Fruit fly (Drosophila melanogaster) whole organism, wandering third instar larva: Measurements from ENCODE around the gene melt.

Source experiments
- Abd-B ChIP-seq: fragments of >200 bp; optimal IDR thresholded peaks from 2 replicates; lab custom pipeline; 2017; ENCODE audit warnings: missing biosample characterization, missing genetic modification characterization
- Hnf4 ChIP-seq: fragments of 200-800 bp; sonication (Bioruptor generic); optimal IDR thresholded peaks from 2 replicates; lab custom pipeline; 2016; ENCODE audit warnings: missing biosample characterization, mild to moderate bottlenecking, missing genetic modification characterization
- Hr78 ChIP-seq: fragments of >200 bp; optimal IDR thresholded peaks from 2 replicates; lab custom pipeline; 2017; ENCODE audit warnings: missing biosample characterization, missing genetic modification characterization
- Jra ChIP-seq: sonication (Bioruptor generic); optimal IDR thresholded peaks from 2 replicates; lab custom pipeline; 2016; ENCODE audit warnings: missing biosample characterization, missing genetic modification characterization
- Myc ChIP-seq: fragments of >200 bp; optimal IDR thresholded peaks from 2 replicates; lab custom pipeline; 2017
- Sp1 ChIP-seq: fragments of 200-800 bp; sonication (Bioruptor generic); optimal IDR thresholded peaks from 3 replicates; lab custom pipeline; 2019; ENCODE audit warnings: missing biosample characterization, mild to moderate bottlenecking, missing genetic modification characterization, moderate library complexity
- Vsx2 ChIP-seq: fragments of 200-300, 225-300 bp; sonication (Bioruptor generic); optimal IDR thresholded peaks from 2 replicates; lab custom pipeline; 2018; ENCODE audit warnings: missing biosample characterization, missing genetic modification characterization; ENCODE audit not compliant: partially characterized antibody
- br ChIP-seq: fragments of 200-800 bp; sonication (Bioruptor generic); optimal IDR thresholded peaks from 2 replicates; lab custom pipeline; 2016; ENCODE audit warnings: missing biosample characterization, missing genetic modification characterization
- lola ChIP-seq: fragments of >200 bp; optimal IDR thresholded peaks from 2 replicates; lab custom pipeline; 2017; ENCODE audit warnings: missing biosample characterization, missing genetic modification characterization
- psq ChIP-seq: fragments of 200-800 bp; sonication (Bioruptor generic); optimal IDR thresholded peaks from 3 replicates; lab custom pipeline; 2017; ENCODE audit warnings: missing biosample characterization, mild to moderate bottlenecking, missing genetic modification characterization, moderate library complexity
- rgr ChIP-seq: fragments of 200-800 bp; sonication (Bioruptor generic); optimal IDR thresholded peaks from 3 replicates; lab custom pipeline; 2016; ENCODE audit warnings: missing biosample characterization, mild to moderate bottlenecking, missing genetic modification characterization
- tai ChIP-seq: sonication (Bioruptor generic); optimal IDR thresholded peaks from 2 replicates; lab custom pipeline; 2016; ENCODE audit warnings: missing biosample characterization, missing genetic modification characterization
- usp ChIP-seq: fragments of >200 bp; optimal IDR thresholded peaks from 2 replicates; lab custom pipeline; 2017; ENCODE audit warnings: missing biosample characterization, missing genetic modification characterization

DNA sequence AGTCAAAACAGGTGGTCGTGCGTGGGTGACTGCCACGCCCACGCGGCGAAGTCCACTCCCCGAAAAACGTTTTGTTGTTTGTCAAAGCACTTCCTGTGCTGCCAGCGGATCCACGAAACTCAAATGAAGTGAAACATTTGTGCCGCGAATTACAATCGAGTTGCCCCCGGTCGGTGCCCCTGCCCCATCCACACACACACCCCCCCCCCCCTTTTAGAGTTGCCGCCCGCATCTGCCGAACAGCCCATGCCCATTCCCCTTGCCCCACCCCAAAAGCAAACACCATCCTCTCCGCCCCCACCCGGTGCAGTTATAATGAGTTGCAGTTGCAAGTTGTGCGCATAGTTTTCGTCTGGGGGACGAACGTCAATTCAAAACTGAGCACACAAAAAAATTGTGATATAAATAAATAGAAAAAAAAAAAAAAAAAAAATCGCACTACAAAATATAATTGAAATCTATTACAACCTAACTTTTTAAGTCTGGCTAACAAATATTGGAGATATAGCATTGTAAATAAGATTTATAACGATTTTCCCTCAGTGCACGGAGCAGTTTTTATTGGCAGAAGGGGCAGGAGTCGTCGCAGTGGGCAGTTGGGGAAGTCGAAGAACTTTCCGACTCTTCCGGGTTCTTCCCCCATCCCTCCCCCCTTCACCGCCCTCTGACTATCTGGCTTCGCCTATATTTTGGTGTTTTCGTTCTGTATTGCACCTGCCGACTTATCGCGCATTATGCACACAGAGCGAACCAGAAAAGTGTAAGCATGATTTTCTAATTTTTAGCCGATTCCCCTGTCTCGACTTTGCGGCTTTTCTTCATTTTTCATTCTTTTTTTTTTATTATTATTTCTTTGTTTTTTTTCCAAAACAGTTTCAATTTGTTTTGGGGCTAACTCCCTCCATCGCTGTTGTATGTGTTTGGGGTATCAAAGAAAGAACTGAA lies 17.5 kb downstream of the melt start:
- TF ChIP-seq tai (GFP tag; lab: Kevin White, UChicago): no peak
- no peak for TF ChIP-seq usp (GFP tag; lab: Kevin White, UChicago)
- TF ChIP-seq rgr (GFP tag; lab: Kevin White, UChicago): no peak
- TF ChIP-seq Vsx2 (GFP tag; lab: Kevin White, UChicago): no peak
- TF ChIP-seq br (GFP tag; lab: Kevin White, UChicago): no peak
- TF ChIP-seq psq (GFP tag; lab: Kevin White, UChicago): no peak
- TF ChIP-seq Jra (GFP tag; lab: Kevin White, UChicago): no peak
- no peak for TF ChIP-seq Hnf4
- TF ChIP-seq Abd-B (GFP tag; lab: Kevin White, UChicago): no peak
- TF ChIP-seq Sp1: no peak
- no peak for TF ChIP-seq Myc
- TF ChIP-seq Hr78: no peak
- no peak for TF ChIP-seq lola (GFP tag; lab: Kevin White, UChicago)
